Fruit fly (Drosophila melanogaster) whole organism, adult: Measurements from ENCODE around the gene Strump.

Experiments used
- CG11617 ChIP-seq: fragments of 200-800 bp; sonication (Bioruptor generic); optimal IDR thresholded peaks from 2 replicates; lab custom pipeline; 2017; ENCODE audit warnings: mild to moderate bottlenecking, missing biosample characterization, missing genetic modification reagents, missing genetic modification characterization
- CG12768 ChIP-seq: fragments of 200-800 bp; sonication (Bioruptor generic); optimal IDR thresholded peaks from 2 replicates; lab custom pipeline; 2017; ENCODE audit warnings: missing biosample characterization, missing genetic modification characterization, mild to moderate bottlenecking, moderate library complexity, missing genetic modification reagents
- CG14711 ChIP-seq: fragments of 200-800 bp; sonication (Bioruptor generic); optimal IDR thresholded peaks from 2 replicates; lab custom pipeline; 2018; ENCODE audit warnings: missing biosample characterization, mild to moderate bottlenecking, missing genetic modification characterization, moderate library complexity
- CG1620 ChIP-seq: fragments of 200-800 bp; sonication (Bioruptor generic); optimal IDR thresholded peaks from 2 replicates; lab custom pipeline; 2016; ENCODE audit warnings: missing biosample characterization, missing genetic modification characterization
- CG33017 ChIP-seq: fragments of 200-800 bp; sonication (Bioruptor generic); optimal IDR thresholded peaks from 2 replicates; lab custom pipeline; 2018; ENCODE audit warnings: missing biosample characterization, mild to moderate bottlenecking, missing genetic modification characterization, moderate library complexity
- CG5204 ChIP-seq: fragments of 200-800 bp; sonication (Bioruptor generic); optimal IDR thresholded peaks from 2 replicates; lab custom pipeline; 2016; ENCODE audit warnings: missing biosample characterization, missing genetic modification characterization
- CG7045 ChIP-seq: fragments of 200-800 bp; sonication (Bioruptor generic); optimal IDR thresholded peaks from 2 replicates; lab custom pipeline; 2017; ENCODE audit warnings: missing biosample characterization, mild to moderate bottlenecking, missing genetic modification characterization
- CG7101 ChIP-seq: fragments of 200-800 bp; sonication (Bioruptor generic); optimal IDR thresholded peaks from 2 replicates; lab custom pipeline; 2018; ENCODE audit warnings: missing biosample characterization, mild to moderate bottlenecking, missing genetic modification characterization, moderate library complexity
- Clk ChIP-seq: fragments of 200-800 bp; sonication (Bioruptor generic); optimal IDR thresholded peaks from 2 replicates; lab custom pipeline; 2017; ENCODE audit warnings: missing biosample characterization, missing genetic modification characterization
- Crg-1 ChIP-seq: fragments of 200-800 bp; sonication (Bioruptor generic); optimal IDR thresholded peaks from 2 replicates; lab custom pipeline; 2016; ENCODE audit warnings: missing biosample characterization, missing genetic modification characterization
- Hr96 ChIP-seq: fragments of 200-800 bp; sonication (Bioruptor generic); optimal IDR thresholded peaks from 2 replicates; lab custom pipeline; 2016; ENCODE audit warnings: missing biosample characterization, missing genetic modification characterization
- Mnt ChIP-seq: fragments of 200-800 bp; sonication (Bioruptor generic); optimal IDR thresholded peaks from 2 replicates; lab custom pipeline; 2016; ENCODE audit warnings: missing biosample characterization, mild to moderate bottlenecking, missing genetic modification characterization
- bab1 ChIP-seq: fragments of 200-800 bp; sonication (Bioruptor generic); optimal IDR thresholded peaks from 3 replicates; lab custom pipeline; 2019; ENCODE audit warnings: missing biosample characterization, mild to moderate bottlenecking, missing genetic modification characterization, moderate library complexity
- cic ChIP-seq: fragments of 200-800 bp; sonication (Bioruptor generic); optimal IDR thresholded peaks from 2 replicates; lab custom pipeline; 2017; ENCODE audit warnings: missing biosample characterization, mild to moderate bottlenecking, missing genetic modification characterization, moderate library complexity
- cnc ChIP-seq, 2 experiments: fragments of >200 bp; optimal IDR thresholded peaks; 2 replicates each; lab custom pipeline; 2017
- kay ChIP-seq: fragments of 200-800 bp; sonication (Bioruptor generic); peaks from one replicate; lab custom pipeline; 2016; ENCODE audit warnings: missing biosample characterization, missing genetic modification characterization, borderline replicate concordance
- ovo ChIP-seq: fragments of 200-800 bp; sonication (Bioruptor generic); optimal IDR thresholded peaks from 2 replicates; lab custom pipeline; 2016; ENCODE audit warnings: missing biosample characterization, missing genetic modification characterization
- pad ChIP-seq: fragments of 200-800 bp; sonication (Bioruptor generic); optimal IDR thresholded peaks from 3 replicates; lab custom pipeline; 2017; ENCODE audit warnings: missing biosample characterization, missing genetic modification characterization, mild to moderate bottlenecking, moderate library complexity, missing genetic modification reagents
- tj ChIP-seq: fragments of 200-800 bp; sonication (Bioruptor generic); optimal IDR thresholded peaks from 3 replicates; lab custom pipeline; 2017; ENCODE audit warnings: missing biosample characterization, mild to moderate bottlenecking, missing genetic modification characterization, moderate library complexity
- toe ChIP-seq: fragments of 200-800 bp; sonication (Bioruptor generic); optimal IDR thresholded peaks from 2 replicates; lab custom pipeline; 2016; ENCODE audit warnings: missing biosample characterization, missing genetic modification characterization

The Strump gene

dm6 chr3L:16164150-16165039 lies 42.6 kb downstream of the Strump start, which contains the start of gene CG5151:
CG5151 (minus strand) TSS chr3L:16164701.
- TF ChIP-seq CG7045 (GFP tag; lab: Kevin White, UChicago) (peak; percentile 16), bab1 (peak; percentile 24), Crg-1 (GFP tag; lab: Kevin White, UChicago) (peak; percentile 2), Clk (GFP tag; lab: Kevin White, UChicago) (no peak), ovo (GFP tag; lab: Kevin White, UChicago) (no peak), tj (GFP tag; lab: Kevin White, UChicago) (peak; percentile 53), CG1620 (GFP tag; lab: Kevin White, UChicago) (no peak), CG12768 (GFP tag; lab: Kevin White, UChicago) (peak; percentile 21), Hr96 (GFP tag; lab: Kevin White, UChicago) (no peak), CG11617 (GFP tag; lab: Kevin White, UChicago) (peak; percentile 21), cic (peak; percentile 68), CG7101 (tag; lab: Kevin White, UChicago) (peak; percentile 32), Mnt (peak; percentile 48), cnc (optimal IDR thresholded peaks at IDR 0.05; lab: Kevin White, UChicago) (no peak), CG14711 (tag; lab: Kevin White, UChicago) (peak; percentile 5), CG5204 (GFP tag; lab: Kevin White, UChicago) (no peak), toe (GFP tag; lab: Kevin White, UChicago) (no peak), kay (GFP tag; lab: Kevin White, UChicago) (peak; percentile 32), pad (GFP tag; lab: Kevin White, UChicago) (no peak), CG33017 (peak; percentile 73)

dm6 chr3L:16165356-16166168 lies 43.8 kb downstream of the Strump start:
- TF ChIP-seq cic (no peak), ovo (GFP tag; lab: Kevin White, UChicago) (no peak), Hr96 (GFP tag; lab: Kevin White, UChicago) (no peak), CG5204 (GFP tag; lab: Kevin White, UChicago) (no peak), CG12768 (GFP tag; lab: Kevin White, UChicago) (peak; percentile 27), bab1 (peak; percentile 8), CG14711 (tag; lab: Kevin White, UChicago) (peak; percentile 0), tj (GFP tag; lab: Kevin White, UChicago) (peak; percentile 17), CG7045 (GFP tag; lab: Kevin White, UChicago) (no peak), pad (GFP tag; lab: Kevin White, UChicago) (no peak), kay (GFP tag; lab: Kevin White, UChicago) (peak; percentile 84), Crg-1 (GFP tag; lab: Kevin White, UChicago) (no peak), CG33017 (no peak), toe (GFP tag; lab: Kevin White, UChicago) (no peak)

- TF ChIP-seq pad (GFP tag; lab: Kevin White, UChicago) (no peak), Hr96 (GFP tag; lab: Kevin White, UChicago) (peak; percentile 17), Mnt (no peak), tj (GFP tag; lab: Kevin White, UChicago) (peak; percentile 65)
Measured at dm6 chr3L:16166217-16166997, 44.6 kb downstream of the Strump start.

- peak; percentile 52 for TF ChIP-seq kay (GFP tag; lab: Kevin White, UChicago)
- TF ChIP-seq pad (GFP tag; lab: Kevin White, UChicago): no peak
- TF ChIP-seq CG5204 (GFP tag; lab: Kevin White, UChicago): peak; percentile 11
Measured at dm6 chr3L:16166998-16167344, 45.2 kb downstream of the Strump start.

- TF ChIP-seq CG12768 (GFP tag; lab: Kevin White, UChicago) (no peak), tj (GFP tag; lab: Kevin White, UChicago) (no peak)
Measured at dm6 chr3L:16167723-16168386, 46.1 kb downstream of the Strump start.
